Fruit fly (Drosophila melanogaster): ENCODE data around the gene CG44098.

dm6 chr3R:4811936-4812534 is 39.0 kb upstream of the CG44098 start, which contains the start of the genes Hus1-like and ctrip:
- TF ChIP-seq wor (GFP tag; IDR thresholded peaks at IDR 0.05) (no peak), ara (GFP tag; IDR thresholded peaks at IDR 0.05) (no peak), gem (tag; optimal IDR thresholded peaks at IDR 0.05) (peak; percentile 20), Side (GFP tag; optimal IDR thresholded peaks at IDR 0.05) (no peak), CG9215 (GFP tag; IDR thresholded peaks at IDR 0.05) (no peak), Dek (tag; optimal IDR thresholded peaks at IDR 0.05) (no peak), CG31365 (tag; optimal IDR thresholded peaks at IDR 0.05) (peak; percentile 15), CG42726 (GFP tag; IDR thresholded peaks at IDR 0.05; ENCODE audit: partially characterized antibody) (no peak)
